Fruit fly (Drosophila melanogaster) whole organism, embryonic: Measurements from ENCODE around the gene IntS14.

ENCODE experiments used
- Ada2b ChIP-seq: fragments of 200-800 bp; sonication (Bioruptor generic); IDR thresholded peaks from 2 replicates; pipeline ENCODE4 v1.3.6; 2022; ENCODE audit warnings: missing biosample characterization, missing genetic modification characterization
- CG10462 ChIP-seq: fragments of 200-800 bp; sonication (Bioruptor generic); optimal IDR thresholded peaks from 2 replicates; lab custom pipeline; 2016; ENCODE audit warnings: missing biosample characterization, missing genetic modification characterization
- CG11695 ChIP-seq: fragments of 200-800 bp; sonication (Bioruptor generic); IDR thresholded peaks from 3 replicates; pipeline ENCODE4 v1.3.6; 2022; ENCODE audit warnings: missing biosample characterization, missing genetic modification characterization
- CG1233 ChIP-seq: fragments of 200-800 bp; sonication (Bioruptor generic); optimal IDR thresholded peaks from 4 replicates; lab custom pipeline; 2018; ENCODE audit warnings: missing biosample characterization, mild to moderate bottlenecking, missing genetic modification characterization
- CG12769 ChIP-seq: fragments of 200-800 bp; sonication (Bioruptor generic); optimal IDR thresholded peaks from 2 replicates; lab custom pipeline; 2019; ENCODE audit warnings: missing biosample characterization, mild to moderate bottlenecking, missing genetic modification characterization, moderate library complexity
- CG15696 ChIP-seq: fragments of 200-800 bp; sonication (Bioruptor generic); optimal IDR thresholded peaks from 2 replicates; lab custom pipeline; 2019; ENCODE audit warnings: missing biosample characterization, mild to moderate bottlenecking, missing genetic modification characterization, moderate library complexity
- CG17328 ChIP-seq: fragments of 200-800 bp; sonication (Bioruptor generic); IDR thresholded peaks from 2 replicates; pipeline ENCODE4 v1.3.6; 2022; ENCODE audit warnings: missing biosample characterization, missing genetic modification characterization
- CG17361 ChIP-seq: fragments of 200-800 bp; sonication (Bioruptor generic); IDR thresholded peaks from 3 replicates; pipeline ENCODE4 v1.3.6; 2022; ENCODE audit warnings: missing biosample characterization, missing genetic modification characterization
- CG2202 ChIP-seq: fragments of 200-800 bp; sonication (Bioruptor generic); optimal IDR thresholded peaks from 2 replicates; lab custom pipeline; 2018; ENCODE audit warnings: missing biosample characterization, mild to moderate bottlenecking, missing genetic modification characterization
- CG2875 ChIP-seq: fragments of 200-800 bp; sonication (Bioruptor generic); optimal IDR thresholded peaks from 2 replicates; lab custom pipeline; 2017; ENCODE audit warnings: missing biosample characterization, mild to moderate bottlenecking, missing genetic modification characterization, missing genetic modification reagents
- CG3281 ChIP-seq: fragments of 200-800 bp; sonication (Bioruptor generic); optimal IDR thresholded peaks from 3 replicates; lab custom pipeline; 2017; ENCODE audit warnings: missing biosample characterization, mild to moderate bottlenecking, missing genetic modification characterization
- CG4404 ChIP-seq: fragments of 200-800 bp; sonication (Bioruptor generic); IDR thresholded peaks from 2 replicates; pipeline ENCODE4 v1.3.6; 2022; ENCODE audit warnings: missing biosample characterization, missing genetic modification characterization
- CG4730 ChIP-seq: fragments of 200-800 bp; sonication (Bioruptor generic); IDR thresholded peaks from 2 replicates; pipeline ENCODE4 v1.3.6; 2022; ENCODE audit warnings: missing biosample characterization, missing genetic modification characterization
- CG6654 ChIP-seq: fragments of 200-800 bp; sonication (Bioruptor generic); optimal IDR thresholded peaks from 2 replicates; lab custom pipeline; 2017; ENCODE audit warnings: missing biosample characterization, mild to moderate bottlenecking, missing genetic modification characterization
- CG7839 ChIP-seq: fragments of 200-800 bp; sonication (Bioruptor generic); optimal IDR thresholded peaks from 3 replicates; lab custom pipeline; 2018; ENCODE audit warnings: missing biosample characterization, mild to moderate bottlenecking, missing genetic modification characterization, moderate library complexity
- CG9437 ChIP-seq: fragments of 200-800 bp; sonication (Bioruptor generic); optimal IDR thresholded peaks from 2 replicates; lab custom pipeline; 2018; ENCODE audit warnings: missing biosample characterization, mild to moderate bottlenecking, missing genetic modification characterization
- Chrac-16 ChIP-seq: fragments of 200-800 bp; sonication (Bioruptor generic); optimal IDR thresholded peaks from 3 replicates; lab custom pipeline; 2016; ENCODE audit warnings: missing biosample characterization, missing genetic modification characterization
- CoRest ChIP-seq: fragments of 200-800 bp; sonication (Bioruptor generic); optimal IDR thresholded peaks from 3 replicates; lab custom pipeline; 2018; ENCODE audit warnings: missing biosample characterization, mild to moderate bottlenecking, missing genetic modification characterization, moderate library complexity
- Dbx ChIP-seq: fragments of 200-800 bp; sonication (Bioruptor generic); IDR thresholded peaks from 3 replicates; pipeline ENCODE4 v1.3.6; 2022; ENCODE audit warnings: missing biosample characterization, missing genetic modification characterization
- Ets65A ChIP-seq: fragments of 200-800 bp; sonication (Bioruptor generic); peaks from one replicate; lab custom pipeline; 2016; ENCODE audit warnings: missing biosample characterization, missing genetic modification characterization
- Gsc ChIP-seq: fragments of 200-800 bp; sonication (Bioruptor generic); IDR thresholded peaks from 2 replicates; pipeline ENCODE4 v1.3.6; 2022; ENCODE audit warnings: missing biosample characterization, missing genetic modification characterization
- Gug ChIP-seq: fragments of 200-800 bp; sonication (Bioruptor generic); IDR thresholded peaks from 4 replicates; pipeline ENCODE4 v1.3.6; 2022; ENCODE audit warnings: missing biosample characterization, missing genetic modification characterization
- H2.0 ChIP-seq: fragments of 200-800 bp; sonication (Bioruptor generic); IDR thresholded peaks from 2 replicates; pipeline ENCODE4 v1.3.6; 2022; ENCODE audit warnings: missing biosample characterization, missing genetic modification characterization
- HmgZ ChIP-seq: fragments of 200-800 bp; sonication (Bioruptor generic); optimal IDR thresholded peaks from 2 replicates; lab custom pipeline; 2018; ENCODE audit warnings: missing biosample characterization, mild to moderate bottlenecking, missing genetic modification characterization
- Hr51 ChIP-seq, 2 experiments: fragments of 200-800 bp; sonication (Bioruptor generic); optimal IDR thresholded peaks; 2 replicates in 1 of 2; 3 replicates in 1 of 2; lab custom pipeline; 2016 to 2018; ENCODE audit warnings: missing biosample characterization in 2 of 2, missing genetic modification characterization in 2 of 2, mild to moderate bottlenecking in 1 of 2, moderate library complexity in 1 of 2
- Hsf ChIP-seq: fragments of 200-800 bp; sonication (Bioruptor generic); optimal IDR thresholded peaks from 3 replicates; lab custom pipeline; 2016; ENCODE audit warnings: missing biosample characterization, missing genetic modification characterization
- Lim3 ChIP-seq: fragments of 200-800 bp; sonication (Bioruptor generic); IDR thresholded peaks from 2 replicates; pipeline ENCODE4 v1.3.6; 2022; ENCODE audit warnings: missing biosample characterization, missing genetic modification characterization
- Med ChIP-seq: fragments of 200-800 bp; sonication (Bioruptor generic); peaks from one replicate; lab custom pipeline; 2016; ENCODE audit warnings: missing biosample characterization, missing genetic modification characterization, mild to moderate bottlenecking, inconsistent platforms, moderate library complexity
- Sox102F ChIP-seq: fragments of 200-800 bp; sonication (Bioruptor generic); optimal IDR thresholded peaks from 2 replicates; lab custom pipeline; 2018; ENCODE audit warnings: missing biosample characterization, mild to moderate bottlenecking, missing genetic modification characterization, moderate library complexity
- aop ChIP-seq: fragments of 200-800 bp; sonication (Bioruptor generic); IDR thresholded peaks from 2 replicates; pipeline ENCODE4 v1.3.6; 2022; ENCODE audit warnings: missing biosample characterization, missing genetic modification characterization
- bab2 ChIP-seq: fragments of 200-800 bp; sonication (Bioruptor generic); optimal IDR thresholded peaks from 2 replicates; lab custom pipeline; 2016; ENCODE audit warnings: missing biosample characterization, missing genetic modification characterization
- cato ChIP-seq: fragments of 200-800 bp; sonication (Bioruptor generic); optimal IDR thresholded peaks from 2 replicates; lab custom pipeline; 2016; ENCODE audit warnings: missing biosample characterization, missing genetic modification characterization, borderline replicate concordance
- ci ChIP-seq: fragments of 200-800 bp; sonication (Bioruptor generic); IDR thresholded peaks from 3 replicates; pipeline ENCODE4 v1.3.6; 2022; ENCODE audit warnings: missing biosample characterization, missing genetic modification characterization
- cwo ChIP-seq: fragments of 200-800 bp; sonication (Bioruptor generic); optimal IDR thresholded peaks from 3 replicates; lab custom pipeline; 2017; ENCODE audit warnings: missing biosample characterization, missing genetic modification characterization, mild to moderate bottlenecking, moderate library complexity, missing genetic modification reagents
- dmrt99B ChIP-seq: fragments of 200-800 bp; sonication (Bioruptor generic); optimal IDR thresholded peaks from 2 replicates; lab custom pipeline; 2018; ENCODE audit warnings: missing biosample characterization, mild to moderate bottlenecking, missing genetic modification characterization, moderate library complexity
- esg ChIP-seq: fragments of 200-800 bp; sonication (Bioruptor generic); conservative IDR thresholded peaks from 2 replicates; pipeline ENCODE4 v1.3.6; 2022; ENCODE audit warnings: missing biosample characterization, missing genetic modification characterization
- gce ChIP-seq: fragments of 200-800 bp; sonication (Bioruptor generic); IDR thresholded peaks from 3 replicates; pipeline ENCODE4 v1.3.6; 2022; ENCODE audit warnings: missing biosample characterization, missing genetic modification characterization
- ind ChIP-seq: fragments of 200-800 bp; sonication (Bioruptor generic); optimal IDR thresholded peaks from 3 replicates; lab custom pipeline; 2016; ENCODE audit warnings: missing biosample characterization, missing genetic modification characterization
- lmd ChIP-seq: fragments of 200-800 bp; sonication (Bioruptor generic); IDR thresholded peaks from 2 replicates; pipeline ENCODE4 v1.3.6; 2022; ENCODE audit warnings: missing biosample characterization, missing genetic modification characterization
- lola ChIP-seq, 3 experiments: fragments of >200 bp in 2 of 3; fragments of 200-800 bp in 1 of 3; sonication (Bioruptor generic) in 1 of 3; optimal IDR thresholded peaks; 2 replicates each; lab custom pipeline; 2017 to 2019; ENCODE audit warnings: missing biosample characterization in 3 of 3, missing genetic modification characterization in 3 of 3, mild to moderate bottlenecking in 1 of 3, moderate library complexity in 1 of 3
- mld ChIP-seq: fragments of 200-800 bp; sonication (Bioruptor generic); IDR thresholded peaks from 3 replicates; pipeline ENCODE4 v1.3.6; 2022; ENCODE audit warnings: missing biosample characterization, missing genetic modification characterization; ENCODE audit not compliant: partially characterized antibody
- nmo ChIP-seq: fragments of 200-800 bp; sonication (Bioruptor generic); optimal IDR thresholded peaks from 2 replicates; lab custom pipeline; 2018; ENCODE audit warnings: missing biosample characterization, mild to moderate bottlenecking, missing genetic modification characterization, moderate library complexity
- pita ChIP-seq: fragments of 200-800 bp; sonication (Bioruptor generic); optimal IDR thresholded peaks from 2 replicates; lab custom pipeline; 2017; ENCODE audit warnings: missing biosample characterization, mild to moderate bottlenecking, missing genetic modification characterization
- sens ChIP-seq: fragments of 200-800 bp; sonication (Bioruptor generic); peaks from one replicate; lab custom pipeline; 2016; ENCODE audit warnings: missing biosample characterization, missing genetic modification characterization
- slbo ChIP-seq: fragments of 200-800 bp; sonication (Bioruptor generic); IDR thresholded peaks from 2 replicates; pipeline ENCODE4 v1.3.6; 2022; ENCODE audit warnings: missing biosample characterization, missing genetic modification characterization
- slou ChIP-seq: fragments of 200-800 bp; sonication (Bioruptor generic); optimal IDR thresholded peaks from 3 replicates; lab custom pipeline; 2016; ENCODE audit warnings: missing biosample characterization, missing genetic modification characterization
- so ChIP-seq: fragments of 200-800 bp; sonication (Bioruptor generic); IDR thresholded peaks from 3 replicates; pipeline ENCODE4 v1.3.6; 2022; ENCODE audit warnings: missing biosample characterization, missing genetic modification characterization
- tin ChIP-seq: fragments of 200-800 bp; sonication (Bioruptor generic); optimal IDR thresholded peaks from 3 replicates; lab custom pipeline; 2016; ENCODE audit warnings: missing biosample characterization, missing genetic modification characterization
- ttk ChIP-seq: fragments of 200-800 bp; sonication (Bioruptor generic); IDR thresholded peaks from 2 replicates; pipeline ENCODE4 v2.1.2; 2022; ENCODE audit warnings: missing biosample characterization, missing genetic modification characterization
- vvl ChIP-seq: fragments of 200-800 bp; sonication (Bioruptor generic); IDR thresholded peaks from 2 replicates; pipeline ENCODE4 v1.3.6; 2022; ENCODE audit warnings: missing biosample characterization, missing genetic modification characterization

IntS14 gene

dm6 chr2L:1214465-1214864 is 50.2 kb downstream of the IntS14 start (continued):
- TF ChIP-seq sens (GFP tag; lab: Kevin White, UChicago) (peak; percentile 82), CG2202 (no peak), lmd (GFP tag; lab: Robert Waterston, UW) (peak; percentile 45; the same call in 1 of the 2 replicates), vvl (GFP tag; lab: Robert Waterston, UW) (peak; percentile 79), CG2875 (GFP tag; lab: Kevin White, UChicago) (peak; percentile 7), Gug (0 out of 4 replicates have a peak, but pooled peaks have one; percentile 33), CG1233 (GFP tag; lab: Kevin White, UChicago) (peak; percentile 16), CG3281 (GFP tag; lab: Kevin White, UChicago) (peak; percentile 22), Sox102F (GFP tag; lab: Kevin White, UChicago) (peak; percentile 62), nmo (GFP tag; lab: Kevin White, UChicago) (peak; percentile 45), lola (GFP tag; optimal IDR thresholded peaks at IDR 0.05; lab: Kevin White, UChicago) (no peak), slou (no peak), CG7839 (tag; lab: Kevin White, UChicago) (peak; percentile 57), cwo (peak; percentile 32), cato (no peak), Dbx (GFP tag; lab: Robert Waterston, UW) (0 out of 3 replicates have a peak, but pooled peaks have one; percentile 39), CG17361 (GFP tag; lab: Robert Waterston, UW) (no peak), aop (no peak), Lim3 (GFP tag; lab: Robert Waterston, UW) (no peak), Hsf (peak; percentile 31), bab2 (GFP tag; lab: Kevin White, UChicago) (peak; percentile 19), Gsc (GFP tag; lab: Robert Waterston, UW) (0 out of 2 replicates have a peak, but pooled peaks have one; percentile 16), ttk (GFP tag; lab: Robert Waterston, UW) (peak; percentile 49), CG11695 (GFP tag; lab: Robert Waterston, UW) (0 out of 3 replicates have a peak, but pooled peaks have one; percentile 41), pita (GFP tag; lab: Kevin White, UChicago) (no peak), CG9437 (peak; percentile 8), tin (peak; percentile 23), HmgZ (peak; percentile 10), esg (GFP tag; lab: Robert Waterston, UW) (peak; percentile 55; the same call in 1 of the 2 replicates), Ada2b (GFP tag; lab: Robert Waterston, UW) (peak; percentile 61), CG17328 (GFP tag; lab: Robert Waterston, UW) (peak; percentile 68), CG15696 (no peak), CG4404 (GFP tag; lab: Robert Waterston, UW) (no peak), dmrt99B (tag; lab: Kevin White, UChicago) (peak; percentile 55), CG6654 (GFP tag; lab: Kevin White, UChicago) (no peak), CG12769 (tag; lab: Kevin White, UChicago) (peak; percentile 15), so (GFP tag; lab: Robert Waterston, UW) (0 out of 3 replicates have a peak, but pooled peaks have one; percentile 22), slbo (GFP tag; lab: Robert Waterston, UW) (peak; percentile 67), gce (GFP tag; lab: Robert Waterston, UW) (0 out of 3 replicates have a peak, but pooled peaks have one; percentile 44), CG10462 (GFP tag; lab: Kevin White, UChicago) (peak; percentile 1), H2.0 (GFP tag; lab: Robert Waterston, UW) (0 out of 2 replicates have a peak, but pooled peaks have one; percentile 9), CoRest (tag; lab: Kevin White, UChicago) (peak; percentile 32), Hr51 (GFP tag; optimal IDR thresholded peaks at IDR 0.05; lab: Kevin White, UChicago) (peak in 1 of 2 experiments; percentile 50), Chrac-16 (GFP tag; lab: Kevin White, UChicago) (peak; percentile 18), Med (GFP tag; lab: Kevin White, UChicago) (peak; percentile 65), mld (GFP tag; lab: Robert Waterston, UW) (no peak), ci (GFP tag; lab: Robert Waterston, UW) (peak; percentile 78), ind (GFP tag; lab: Kevin White, UChicago) (peak; percentile 22), CG4730 (GFP tag; lab: Robert Waterston, UW) (peak; percentile 30; the same call in 1 of the 2 replicates), Ets65A (peak; percentile 92)
